Fruit fly (Drosophila melanogaster): Measurements from ENCODE around the gene Ets96B.

- TF ChIP-seq ttk (optimal IDR thresholded peaks at IDR 0.05) (no peak), h (optimal IDR thresholded peaks at IDR 0.05) (no peak), psq (optimal IDR thresholded peaks at IDR 0.05) (no peak), insv (optimal IDR thresholded peaks at IDR 0.05) (no peak)
These were observed 22.9 kb upstream of the Ets96B start, which contains the start of gene AstA for dm6 chr3R:24764971-24765370.
